Worm (Caenorhabditis elegans) whole organism, early embryonic: ENCODE results near the gene Y39G8B.13.
A peak's percentile ranks its signal among the peaks of the same experiment; 100 is the strongest.
"Not testable (repeated sequence)": the region's sequence is repeated elsewhere in the genome, so short reads cannot be mapped to it uniquely, and the experiment has no call there.

Source experiments
- B0310.2 ChIP-seq: sonication (generic microtip); optimal IDR thresholded peaks from 2 replicates; lab custom pipeline; 2016; ENCODE audit warnings: mild to moderate bottlenecking, missing genetic modification characterization, missing compliant biosample characterization
- F13C5.2 ChIP-seq: sonication (generic microtip); optimal IDR thresholded peaks from 2 replicates; lab custom pipeline; 2017; ENCODE audit warnings: mild to moderate bottlenecking, missing genetic modification characterization, inconsistent platforms, missing compliant biosample characterization
- aly-1 ChIP-seq: sonication (generic microtip); optimal IDR thresholded peaks from 2 replicates; lab custom pipeline; 2016; ENCODE audit warnings: missing genetic modification characterization, missing compliant biosample characterization
- ama-1 ChIP-seq: fragments of 150-350 bp; optimal IDR thresholded peaks from 2 replicates; lab custom pipeline; 2014
- ceh-13 ChIP-seq: fragments of 200-800 bp; sonication (Bioruptor generic); optimal IDR thresholded peaks from 2 replicates; lab custom pipeline; 2018; ENCODE audit warnings: mild to moderate bottlenecking, missing genetic modification characterization, missing compliant biosample characterization
- ceh-36 ChIP-seq: sonication (generic microtip); optimal IDR thresholded peaks from 2 replicates; lab custom pipeline; 2016; ENCODE audit warnings: missing genetic modification characterization, inconsistent platforms, missing compliant biosample characterization
- ets-7 ChIP-seq: sonication (generic microtip); optimal IDR thresholded peaks from 2 replicates; lab custom pipeline; 2016; ENCODE audit warnings: missing genotype, missing genetic modification characterization, missing compliant biosample characterization
- flt-1 ChIP-seq: fragments of 200-800 bp; sonication (Bioruptor generic); IDR thresholded peaks from 2 replicates; pipeline ENCODE4 v1.3.6; 2022; ENCODE audit warnings: missing genetic modification characterization, missing compliant biosample characterization
- hmbx-1 ChIP-seq: sonication (generic microtip); optimal IDR thresholded peaks from 2 replicates; lab custom pipeline; 2016; ENCODE audit warnings: mild to moderate bottlenecking, missing genetic modification characterization, missing compliant biosample characterization
- hmg-4 ChIP-seq: fragments of 200-800 bp; sonication (Bioruptor generic); optimal IDR thresholded peaks from 2 replicates; lab custom pipeline; 2018; ENCODE audit warnings: mild to moderate bottlenecking, missing genetic modification characterization, missing compliant biosample characterization
- hnd-1 ChIP-seq: sonication (generic microtip); optimal IDR thresholded peaks from 2 replicates; lab custom pipeline; 2016; ENCODE audit warnings: missing genetic modification characterization, missing compliant biosample characterization
- pes-1 ChIP-seq: fragments of 200-800 bp; sonication (Bioruptor generic); IDR thresholded peaks from 2 replicates; pipeline ENCODE4 v1.3.6; 2022; ENCODE audit warnings: missing genetic modification reagents, missing genetic modification characterization, missing compliant biosample characterization
- scrt-1 ChIP-seq: fragments of 200-800 bp; sonication (Bioruptor generic); IDR thresholded peaks from 2 replicates; pipeline ENCODE4 v1.3.6; 2022; ENCODE audit warnings: missing genetic modification characterization, missing compliant biosample characterization
- sea-1 ChIP-seq: fragments of 200-800 bp; sonication (Bioruptor generic); conservative IDR thresholded peaks from 2 replicates; pipeline ENCODE4 v1.3.6; 2022; ENCODE audit warnings: missing genetic modification characterization, missing compliant biosample characterization
- tbx-11 ChIP-seq: fragments of 200-800 bp; sonication (Bioruptor generic); IDR thresholded peaks from 2 replicates; pipeline ENCODE4 v1.3.6; 2022; ENCODE audit warnings: missing genetic modification characterization, missing compliant biosample characterization
- tbx-37 ChIP-seq: fragments of 200-800 bp; sonication (Bioruptor generic); conservative IDR thresholded peaks from 2 replicates; pipeline ENCODE4 v1.3.6; 2022; ENCODE audit warnings: missing genetic modification reagents, missing genetic modification characterization, missing compliant biosample characterization
- tra-4 ChIP-seq: sonication (generic microtip); optimal IDR thresholded peaks from 2 replicates; lab custom pipeline; 2017; ENCODE audit warnings: missing genetic modification characterization, missing compliant biosample characterization

The Y39G8B.13 gene

ce11 chrII:13982923-13983322, at the start of gene Y39G8B.13, which contains the start of gene Y39G8B.10:
TSS of gene Y39G8B.13 (minus strand) at chrII:13983047.
TSS of gene Y39G8B.10 (minus strand) at chrII:13983115.
- TF ChIP-seq ets-7 (tag; lab: Kevin White, UChicago), result no peak
- TF ChIP-seq tbx-11 (GFP tag; lab: Robert Waterston, UW), result no peak
- TF ChIP-seq flt-1 (GFP tag; lab: Robert Waterston, UW), result no peak
- no peak for TF ChIP-seq F13C5.2 (tag; lab: Kevin White, UChicago)
- TF ChIP-seq B0310.2 (tag; lab: Kevin White, UChicago), result no peak
- no peak for TF ChIP-seq scrt-1
- no peak for TF ChIP-seq hmg-4 (GFP tag; lab: Kevin White, UChicago)
- no peak for TF ChIP-seq sea-1
- no peak for TF ChIP-seq tbx-37 (GFP tag; lab: Robert Waterston, UW)
- TF ChIP-seq aly-1, result no peak
- no peak for TF ChIP-seq pes-1 (GFP tag; lab: Robert Waterston, UW)

ce11 chrII:14021230-14021629, 38.4 kb upstream of the Y39G8B.13 start, which contains the start of gene F01D5.10:
TSS of gene F01D5.10 (minus strand) at chrII:14021330.
- not testable (repeated sequence) for TF ChIP-seq sea-1; flt-1 (GFP tag; lab: Robert Waterston, UW); aly-1

ce11 chrII:14019625-14020024, 36.8 kb upstream of the Y39G8B.13 start:
- 0 out of 2 replicates have a peak, but pooled peaks have one; percentile 43 for TF ChIP-seq scrt-1
- TF ChIP-seq sea-1, result 0 out of 2 replicates have a peak, but pooled peaks have one; percentile 51
- peak; percentile 36 for TF ChIP-seq hmg-4 (GFP tag; lab: Kevin White, UChicago)
- TF ChIP-seq tbx-37 (GFP tag; lab: Robert Waterston, UW), result peak; percentile 37
- TF ChIP-seq tbx-11 (GFP tag; lab: Robert Waterston, UW), result peak; percentile 63; the same call in 1 of the 2 replicates
- TF ChIP-seq pes-1 (GFP tag; lab: Robert Waterston, UW), result peak; percentile 68; the same call in 1 of the 2 replicates

- TF ChIP-seq ceh-36 (tag; lab: Kevin White, UChicago) (no peak), hmbx-1 (tag; lab: Kevin White, UChicago) (no peak)
These were observed 36.0 kb upstream of the Y39G8B.13 start for ce11 chrII:14018887-14019286.

- no peak for TF ChIP-seq ceh-13 (GFP tag; lab: Kevin White, UChicago)
- TF ChIP-seq ama-1, result peak; percentile 78
- TF ChIP-seq F13C5.2 (tag; lab: Kevin White, UChicago), result peak; percentile 24
- TF ChIP-seq ceh-36 (tag; lab: Kevin White, UChicago), result no peak
- peak; percentile 68 for TF ChIP-seq hmg-4 (GFP tag; lab: Kevin White, UChicago)
- no peak for TF ChIP-seq scrt-1
These were observed 35.3 kb upstream of the Y39G8B.13 start for ce11 chrII:14018192-14018591.

ce11 chrII:14016865-14017264, 34.0 kb upstream of the Y39G8B.13 start, which contains the start of gene cyp-37A1:
TSS of gene cyp-37A1 (minus strand) at chrII:14016965.
- TF ChIP-seq ama-1, result no peak
- TF ChIP-seq tbx-37 (GFP tag; lab: Robert Waterston, UW), result no peak
- TF ChIP-seq pes-1 (GFP tag; lab: Robert Waterston, UW), result no peak
- no peak for TF ChIP-seq hmbx-1 (tag; lab: Kevin White, UChicago)
- no peak for TF ChIP-seq hmg-4 (GFP tag; lab: Kevin White, UChicago)
- TF ChIP-seq aly-1, result no peak
- no peak for TF ChIP-seq ceh-13 (GFP tag; lab: Kevin White, UChicago)
- TF ChIP-seq flt-1 (GFP tag; lab: Robert Waterston, UW), result no peak
- no peak for TF ChIP-seq B0310.2 (tag; lab: Kevin White, UChicago)
- TF ChIP-seq F13C5.2 (tag; lab: Kevin White, UChicago), result no peak

- TF ChIP-seq ceh-13 (GFP tag; lab: Kevin White, UChicago) (no peak), aly-1 (no peak), tbx-37 (GFP tag; lab: Robert Waterston, UW) (no peak), sea-1 (no peak), tra-4 (no peak), hmg-4 (GFP tag; lab: Kevin White, UChicago) (no peak), hnd-1 (tag; lab: Kevin White, UChicago) (no peak), ceh-36 (tag; lab: Kevin White, UChicago) (no peak)
These were observed 31.8 kb upstream of the Y39G8B.13 start for ce11 chrII:14014637-14015036.

- TF ChIP-seq ceh-36 (tag; lab: Kevin White, UChicago) (no peak), ama-1 (no peak), tra-4 (no peak), tbx-37 (GFP tag; lab: Robert Waterston, UW) (no peak), pes-1 (GFP tag; lab: Robert Waterston, UW) (no peak), hnd-1 (tag; lab: Kevin White, UChicago) (no peak), aly-1 (no peak), ceh-13 (GFP tag; lab: Kevin White, UChicago) (no peak), hmbx-1 (tag; lab: Kevin White, UChicago) (no peak), ets-7 (tag; lab: Kevin White, UChicago) (no peak), scrt-1 (no peak), hmg-4 (GFP tag; lab: Kevin White, UChicago) (no peak), sea-1 (no peak)
These were observed 28.0 kb upstream of the Y39G8B.13 start, which contains the start of gene F01D5.8 for ce11 chrII:14010656-14011376. TSS of gene F01D5.8 (plus strand) at chrII:14010706.
